Worm (Caenorhabditis elegans): ENCODE results near the gene F07B10.4.

F07B10.4 gene

ce11 chrV:11228653-11229173 lies 34.2 kb downstream of the F07B10.4 start, which contains the start of gene pqn-70:
Gene pqn-70, minus strand, starts transcription at chrV:11228703.
- peak; percentile 55; the same call in 1 of the 2 replicates for TF ChIP-seq ceh-20 (GFP tag; IDR thresholded peaks at IDR 0.05)
- peak; percentile 76 for TF ChIP-seq ceh-28 (tag; optimal IDR thresholded peaks at IDR 0.05)
- TF ChIP-seq pha-4 (GFP tag; IDR thresholded peaks at IDR 0.05), result peak; percentile 44; the same call in 1 of the 2 replicates
- TF ChIP-seq pha-4 (tag; optimal IDR thresholded peaks at IDR 0.05), result no peak
- peak; percentile 37 for TF ChIP-seq nhr-102 (tag; optimal IDR thresholded peaks at IDR 0.05)
- no peak for TF ChIP-seq ceh-32 (tag; optimal IDR thresholded peaks at IDR 0.05; ENCODE audit: poor library complexity)
- peak; percentile 92 for TF ChIP-seq mep-1 (tag; optimal IDR thresholded peaks at IDR 0.05)
- TF ChIP-seq ces-1 (GFP tag; optimal IDR thresholded peaks at IDR 0.05), result peak; percentile 35
- TF ChIP-seq dve-1 (tag; optimal IDR thresholded peaks at IDR 0.05; ENCODE audit: insufficient read depth), result peak; percentile 92
- TF ChIP-seq spr-1 (tag; optimal IDR thresholded peaks at IDR 0.05), result peak; percentile 59
- TF ChIP-seq hif-1 (tag; optimal IDR thresholded peaks at IDR 0.05), result peak in 1 of 2 experiments; percentile 81
- no peak for TF ChIP-seq Y105C5A.15 (GFP tag; IDR thresholded peaks at IDR 0.05)
- peak; percentile 54 for TF ChIP-seq nhr-25 (tag; optimal IDR thresholded peaks at IDR 0.05; ENCODE audit: borderline replicate concordance, insufficient read depth)
- peak; percentile 59 for TF ChIP-seq nhr-77 (tag; optimal IDR thresholded peaks at IDR 0.05)
- peak; percentile 77 for TF ChIP-seq nhr-11 (tag; optimal IDR thresholded peaks at IDR 0.05)
- no peak for TF ChIP-seq lin-1 (GFP tag; IDR thresholded peaks at IDR 0.05)
- TF ChIP-seq T26A8.4 (GFP tag; IDR thresholded peaks at IDR 0.05), result peak; percentile 71; the same call in 1 of the 2 replicates
- no peak for TF ChIP-seq fos-1 (tag; optimal IDR thresholded peaks at IDR 0.05)
- peak; percentile 87 for TF ChIP-seq mes-2 (tag; optimal IDR thresholded peaks at IDR 0.05; ENCODE audit: poor library complexity, severe bottlenecking)
- peak; percentile 92 for TF ChIP-seq hlh-11 (tag; optimal IDR thresholded peaks at IDR 0.05)
- no peak for TF ChIP-seq zag-1 (tag; optimal IDR thresholded peaks at IDR 0.05)
- TF ChIP-seq tag-97 (GFP tag; IDR thresholded peaks at IDR 0.05), result no peak
- TF ChIP-seq nhr-28 (tag; optimal IDR thresholded peaks at IDR 0.05), result peak; percentile 83
- TF ChIP-seq T20F7.1 (GFP tag; optimal IDR thresholded peaks at IDR 0.05), result peak; percentile 60
- peak; percentile 81 for TF ChIP-seq arid-1 (GFP tag; conservative IDR thresholded peaks at IDR 0.05)
- TF ChIP-seq vab-7 (GFP tag; IDR thresholded peaks at IDR 0.05), result peak; percentile 53
- TF ChIP-seq mdl-1 (tag; optimal IDR thresholded peaks at IDR 0.05), result peak; percentile 16 to 73
- TF ChIP-seq unc-130 (GFP tag; optimal IDR thresholded peaks at IDR 0.05), result peak; percentile 65
- peak; percentile 72 for TF ChIP-seq fkh-10 (GFP tag; optimal IDR thresholded peaks at IDR 0.05)
- peak; percentile 60 for TF ChIP-seq nhr-48 (tag; optimal IDR thresholded peaks at IDR 0.05)
- peak; percentile 39 for TF ChIP-seq ztf-7 (tag; optimal IDR thresholded peaks at IDR 0.05)
- no peak for TF ChIP-seq saeg-2 (GFP tag; IDR thresholded peaks at IDR 0.05)
- TF ChIP-seq set-16 (GFP tag; IDR thresholded peaks at IDR 0.05), result no peak
- peak; percentile 76 for TF ChIP-seq dpl-1 (GFP tag; optimal IDR thresholded peaks at IDR 0.05)
- TF ChIP-seq hmg-1.1 (GFP tag; IDR thresholded peaks at IDR 0.05), result peak; percentile 86
- TF ChIP-seq nhr-6 (tag; optimal IDR thresholded peaks at IDR 0.05), result peak; percentile 76
- TF ChIP-seq zip-2 (tag; optimal IDR thresholded peaks at IDR 0.05), result peak; percentile 36
- TF ChIP-seq egl-43 (GFP tag; IDR thresholded peaks at IDR 0.05), result peak; percentile 67; the same call in 1 of the 2 replicates
- peak; percentile 11 for TF ChIP-seq jun-1 (tag; optimal IDR thresholded peaks at IDR 0.05)
- no peak for TF ChIP-seq daf-8 (GFP tag; IDR thresholded peaks at IDR 0.05)
- peak; percentile 74 for TF ChIP-seq ama-1 (optimal IDR thresholded peaks at IDR 0.05)
- TF ChIP-seq unc-62 (GFP tag; optimal IDR thresholded peaks at IDR 0.05 in 1 of 2), result peak in 1 of 2 experiments; percentile 2
- no peak for TF ChIP-seq unc-62 (tag; optimal IDR thresholded peaks at IDR 0.05)
- peak; percentile 1 for TF ChIP-seq mxl-3 (GFP tag; optimal IDR thresholded peaks at IDR 0.05)
- TF ChIP-seq F37D6.2 (tag; optimal IDR thresholded peaks at IDR 0.05), result peak; percentile 49
- TF ChIP-seq ceh-62 (tag; optimal IDR thresholded peaks at IDR 0.05), result no peak
- no peak; the same call in 1 of the 2 replicates for TF ChIP-seq zfp-3 (GFP tag; conservative IDR thresholded peaks at IDR 0.05)
- no peak for TF ChIP-seq snpc-1.2 (GFP tag; IDR thresholded peaks at IDR 0.05)
- peak; percentile 76 for TF ChIP-seq dmd-6 (GFP tag; IDR thresholded peaks at IDR 0.05)
- no peak for TF ChIP-seq aha-1 (tag)
- peak; percentile 98 for TF ChIP-seq hlh-30 (tag; optimal IDR thresholded peaks at IDR 0.05; ENCODE audit: insufficient read depth)
